Fruit fly (Drosophila melanogaster): ENCODE results near the gene Acsf3.

The Acsf3 gene

DNA sequence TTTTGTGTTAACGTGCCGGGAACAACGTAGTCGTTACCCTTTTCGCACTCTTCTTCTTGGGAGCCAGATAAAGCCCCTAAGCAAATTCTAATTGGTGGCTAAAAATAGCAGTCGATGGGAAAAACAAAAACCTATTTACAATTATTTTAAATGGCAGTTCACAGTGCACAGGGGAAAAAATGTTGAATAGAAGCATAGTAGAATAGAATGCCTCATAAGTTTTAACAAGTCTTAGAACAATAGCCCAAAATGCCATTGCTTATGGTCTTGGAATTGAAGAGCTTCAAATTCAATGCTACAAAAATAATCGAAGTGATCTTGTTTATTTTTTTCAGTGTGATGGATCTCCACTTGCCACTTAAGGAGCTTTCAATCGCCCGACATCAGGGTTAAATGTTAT is 3.6 kb downstream of the Acsf3 start:
- no peak for TF ChIP-seq Pif1A (GFP tag; optimal IDR thresholded peaks at IDR 0.05)
- peak; percentile 35 for TF ChIP-seq CG14655 (GFP tag; optimal IDR thresholded peaks at IDR 0.05)
- TF ChIP-seq CG8301 (tag; optimal IDR thresholded peaks at IDR 0.05) = peak; percentile 1
- TF ChIP-seq CG10348 (GFP tag; IDR thresholded peaks at IDR 0.05) = no peak
- TF ChIP-seq CG9948 (tag; optimal IDR thresholded peaks at IDR 0.05) = no peak
- TF ChIP-seq Snoo (tag; optimal IDR thresholded peaks at IDR 0.05) = no peak
- no peak for TF ChIP-seq rn (GFP tag; IDR thresholded peaks at IDR 0.05)
- peak; percentile 29; the same call in 1 of the 3 replicates for TF ChIP-seq CG4496 (GFP tag; IDR thresholded peaks at IDR 0.05)
- TF ChIP-seq Pif1B (GFP tag; optimal IDR thresholded peaks at IDR 0.05) = no peak
- TF ChIP-seq CG17806 (tag; optimal IDR thresholded peaks at IDR 0.05) = peak; percentile 6
- no peak for TF ChIP-seq CG34367 (tag; optimal IDR thresholded peaks at IDR 0.05)
- TF ChIP-seq CG15710 (tag; optimal IDR thresholded peaks at IDR 0.05) = no peak
- TF ChIP-seq gl (tag; optimal IDR thresholded peaks at IDR 0.05) = no peak
- TF ChIP-seq D1 (tag; optimal IDR thresholded peaks at IDR 0.05) = no peak
- TF ChIP-seq CG32121 (GFP tag; IDR thresholded peaks at IDR 0.05) = no peak
- TF ChIP-seq CG12605 (GFP tag; IDR thresholded peaks at IDR 0.05) = no peak
- no peak for TF ChIP-seq EcR (GFP tag; optimal IDR thresholded peaks at IDR 0.05)
- no peak for TF ChIP-seq Ets98B (GFP tag; IDR thresholded peaks at IDR 0.05)
- no peak for TF ChIP-seq CG13204 (GFP tag; optimal IDR thresholded peaks at IDR 0.05)
- TF ChIP-seq fd96Ca (GFP tag; IDR thresholded peaks at IDR 0.05) = no peak
- no peak for TF ChIP-seq CG8159 (tag; optimal IDR thresholded peaks at IDR 0.05)

DNA sequence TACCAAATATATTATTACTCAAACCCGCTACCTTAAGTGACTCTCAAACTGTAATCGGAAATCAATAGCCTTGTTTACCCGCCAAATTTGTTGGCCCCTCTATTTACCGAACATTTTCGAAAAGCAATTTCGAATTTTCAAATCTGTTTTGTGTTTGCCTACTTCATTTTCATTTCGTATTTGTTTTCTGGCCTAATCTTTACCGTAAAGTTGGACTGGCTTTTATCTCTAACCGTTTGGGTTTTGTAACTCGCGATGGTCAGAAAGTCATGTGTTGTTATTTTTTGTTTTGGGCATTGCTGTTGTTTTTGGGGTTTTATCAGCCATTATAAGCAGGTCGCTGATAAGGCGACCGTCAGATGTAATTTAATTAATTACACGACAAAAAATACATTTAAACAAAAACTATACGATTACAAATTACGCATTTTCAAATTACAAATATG is 4.5 kb downstream of the Acsf3 start:
- no peak for TF ChIP-seq CG8159 (tag; optimal IDR thresholded peaks at IDR 0.05)
- no peak for TF ChIP-seq EcR (GFP tag; optimal IDR thresholded peaks at IDR 0.05)
- TF ChIP-seq CG8301 (tag; optimal IDR thresholded peaks at IDR 0.05) = no peak

DNA sequence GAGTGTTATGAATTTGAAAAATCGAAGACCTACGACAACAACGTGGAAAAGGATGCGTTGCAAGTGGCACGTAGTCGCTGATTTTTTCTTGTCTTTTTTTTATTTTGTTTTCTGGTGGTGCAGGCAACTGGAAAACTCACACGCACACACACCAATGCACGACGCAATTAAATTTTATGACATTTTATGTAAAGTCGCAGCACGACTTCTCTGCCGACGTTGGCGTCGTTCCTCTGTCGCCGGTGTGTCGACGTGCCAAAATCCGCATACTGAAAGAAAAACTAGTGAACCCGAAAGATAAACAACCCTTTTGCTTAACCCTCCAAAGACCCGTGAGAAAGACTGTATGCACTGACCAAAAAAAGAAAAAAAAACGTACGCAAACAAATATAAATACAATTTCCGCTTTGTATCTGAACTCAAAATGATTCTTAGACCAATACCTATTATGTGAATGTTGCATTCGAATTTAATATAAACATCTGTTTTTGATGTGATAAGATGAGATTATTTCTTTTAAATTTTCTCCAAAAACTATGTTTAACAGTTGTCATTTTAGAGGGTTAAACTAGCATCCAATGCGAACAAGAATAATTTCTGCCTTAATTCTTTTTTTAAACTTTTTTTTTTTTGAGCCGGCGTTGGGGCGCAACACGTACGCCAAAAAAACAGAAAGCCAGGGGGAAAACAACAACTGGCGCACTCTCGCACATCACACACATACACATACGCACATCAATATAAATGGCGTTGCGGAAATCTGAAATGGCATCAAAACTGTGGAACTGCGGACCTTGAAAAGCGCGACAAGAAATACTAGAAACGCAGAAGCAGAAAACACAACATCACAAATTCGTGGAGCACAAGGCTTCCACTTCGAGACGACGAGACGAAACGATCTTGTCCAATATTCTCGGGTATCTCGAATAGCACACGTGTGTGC is 5.3 kb downstream of the Acsf3 start:
- TF ChIP-seq CG8301 (tag; optimal IDR thresholded peaks at IDR 0.05) (peak; percentile 67), CG8159 (tag; optimal IDR thresholded peaks at IDR 0.05) (peak; percentile 88), CG9948 (tag; optimal IDR thresholded peaks at IDR 0.05) (peak; percentile 83), fd96Ca (GFP tag; IDR thresholded peaks at IDR 0.05) (0 out of 3 replicates have a peak, but pooled peaks have one; percentile 20), EcR (GFP tag; optimal IDR thresholded peaks at IDR 0.05) (peak; percentile 11), CG15710 (tag; optimal IDR thresholded peaks at IDR 0.05) (peak; percentile 85), D1 (tag; optimal IDR thresholded peaks at IDR 0.05) (peak; percentile 77), CG13204 (GFP tag; optimal IDR thresholded peaks at IDR 0.05) (no peak), CG17806 (tag; optimal IDR thresholded peaks at IDR 0.05) (peak; percentile 86), Ets98B (GFP tag; IDR thresholded peaks at IDR 0.05) (no peak), CG14655 (GFP tag; optimal IDR thresholded peaks at IDR 0.05) (peak; percentile 85), rn (GFP tag; IDR thresholded peaks at IDR 0.05) (peak; percentile 38; the same call in 1 of the 2 replicates), CG10348 (GFP tag; IDR thresholded peaks at IDR 0.05) (no peak), Pif1B (GFP tag; optimal IDR thresholded peaks at IDR 0.05) (peak; percentile 76), CG4496 (GFP tag; IDR thresholded peaks at IDR 0.05) (peak; percentile 53; the same call in 1 of the 3 replicates), gl (tag; optimal IDR thresholded peaks at IDR 0.05) (peak; percentile 44), CG32121 (GFP tag; IDR thresholded peaks at IDR 0.05) (no peak), CG34367 (tag; optimal IDR thresholded peaks at IDR 0.05) (peak; percentile 69), Pif1A (GFP tag; optimal IDR thresholded peaks at IDR 0.05) (peak; percentile 77), Snoo (tag; optimal IDR thresholded peaks at IDR 0.05) (peak; percentile 32), CG12605 (GFP tag; IDR thresholded peaks at IDR 0.05) (no peak)

DNA sequence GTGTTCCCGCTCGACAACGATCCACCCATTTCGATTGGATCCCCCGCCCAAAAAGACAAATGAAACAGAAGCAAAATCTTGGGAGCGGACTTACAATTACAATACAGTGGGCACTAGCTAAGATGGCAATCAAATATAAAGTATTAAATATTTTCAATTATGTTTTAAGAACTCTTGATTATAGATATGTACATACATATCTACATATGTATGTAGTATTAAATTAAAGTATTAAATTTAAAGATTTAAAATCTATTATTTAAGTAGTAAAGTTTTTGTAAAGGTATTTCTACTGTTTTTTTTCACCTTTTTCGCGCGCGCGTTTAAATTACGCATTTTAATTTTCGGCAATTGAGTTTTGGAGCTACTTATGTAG is 5.9 kb downstream of the Acsf3 start:
- peak; percentile 18; the same call in 1 of the 2 replicates for TF ChIP-seq Ets98B (GFP tag; IDR thresholded peaks at IDR 0.05)
- peak; percentile 85 for TF ChIP-seq CG14655 (GFP tag; optimal IDR thresholded peaks at IDR 0.05)
- no peak for TF ChIP-seq Pif1B (GFP tag; optimal IDR thresholded peaks at IDR 0.05)
- peak; percentile 79 for TF ChIP-seq CG15710 (tag; optimal IDR thresholded peaks at IDR 0.05)
- peak; percentile 60 for TF ChIP-seq CG34367 (tag; optimal IDR thresholded peaks at IDR 0.05)
- TF ChIP-seq CG12605 (GFP tag; IDR thresholded peaks at IDR 0.05) = no peak
- peak; percentile 86 for TF ChIP-seq CG8159 (tag; optimal IDR thresholded peaks at IDR 0.05)
- peak; percentile 23 for TF ChIP-seq Snoo (tag; optimal IDR thresholded peaks at IDR 0.05)
- TF ChIP-seq gl (tag; optimal IDR thresholded peaks at IDR 0.05) = no peak
- TF ChIP-seq EcR (GFP tag; optimal IDR thresholded peaks at IDR 0.05) = no peak
- no peak for TF ChIP-seq CG32121 (GFP tag; IDR thresholded peaks at IDR 0.05)
- TF ChIP-seq fd96Ca (GFP tag; IDR thresholded peaks at IDR 0.05) = no peak
- peak; percentile 76 for TF ChIP-seq CG13204 (GFP tag; optimal IDR thresholded peaks at IDR 0.05)
- TF ChIP-seq CG9948 (tag; optimal IDR thresholded peaks at IDR 0.05) = peak; percentile 79
- no peak; the same call in 1 of the 2 replicates for TF ChIP-seq rn (GFP tag; IDR thresholded peaks at IDR 0.05)
- peak; percentile 48; the same call in 2 of the 3 replicates for TF ChIP-seq CG4496 (GFP tag; IDR thresholded peaks at IDR 0.05)
- 0 out of 2 replicates have a peak, but pooled peaks have one; percentile 9 for TF ChIP-seq CG10348 (GFP tag; IDR thresholded peaks at IDR 0.05)
- peak; percentile 59 for TF ChIP-seq D1 (tag; optimal IDR thresholded peaks at IDR 0.05)
- TF ChIP-seq Pif1A (GFP tag; optimal IDR thresholded peaks at IDR 0.05) = peak; percentile 9
- TF ChIP-seq CG8301 (tag; optimal IDR thresholded peaks at IDR 0.05) = peak; percentile 72
- peak; percentile 79 for TF ChIP-seq CG17806 (tag; optimal IDR thresholded peaks at IDR 0.05)

DNA sequence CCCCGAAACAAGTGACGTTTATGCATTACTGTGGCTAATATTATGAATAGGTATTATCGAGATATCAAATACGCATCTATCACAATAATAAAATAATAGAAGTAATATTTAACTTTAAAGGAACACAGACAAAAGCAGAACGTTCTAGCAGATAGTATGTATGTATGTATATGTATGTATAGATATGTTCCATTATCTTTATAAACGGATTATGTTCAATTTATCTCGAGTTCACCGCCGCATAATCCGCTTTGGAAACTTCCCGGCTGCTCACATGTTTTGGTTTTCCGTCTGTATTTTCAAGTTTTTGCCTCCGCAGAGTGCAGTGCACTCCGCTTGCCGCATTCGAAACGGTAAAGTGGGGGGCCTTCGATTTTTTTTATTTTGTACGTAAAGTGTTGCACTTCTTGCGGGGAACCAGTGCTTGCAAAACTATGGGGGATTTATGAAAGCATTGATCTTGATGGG is 6.7 kb downstream of the Acsf3 start:
- TF ChIP-seq CG14655 (GFP tag; optimal IDR thresholded peaks at IDR 0.05) (peak; percentile 64), CG12605 (GFP tag; IDR thresholded peaks at IDR 0.05) (no peak), Ets98B (GFP tag; IDR thresholded peaks at IDR 0.05) (peak; percentile 35), CG10348 (GFP tag; IDR thresholded peaks at IDR 0.05) (no peak), CG17806 (tag; optimal IDR thresholded peaks at IDR 0.05) (peak; percentile 72), CG9948 (tag; optimal IDR thresholded peaks at IDR 0.05) (peak; percentile 62), Pif1B (GFP tag; optimal IDR thresholded peaks at IDR 0.05) (peak; percentile 59), CG34367 (tag; optimal IDR thresholded peaks at IDR 0.05) (peak; percentile 73), CG8159 (tag; optimal IDR thresholded peaks at IDR 0.05) (peak; percentile 73), CG32121 (GFP tag; IDR thresholded peaks at IDR 0.05) (no peak; the same call in 1 of the 2 replicates), CG13204 (GFP tag; optimal IDR thresholded peaks at IDR 0.05) (peak; percentile 42), CG4496 (GFP tag; IDR thresholded peaks at IDR 0.05) (peak; percentile 68; the same call in 1 of the 3 replicates), EcR (GFP tag; optimal IDR thresholded peaks at IDR 0.05) (peak; percentile 95), gl (tag; optimal IDR thresholded peaks at IDR 0.05) (peak; percentile 37), fd96Ca (GFP tag; IDR thresholded peaks at IDR 0.05) (no peak), Pif1A (GFP tag; optimal IDR thresholded peaks at IDR 0.05) (peak; percentile 84), D1 (tag; optimal IDR thresholded peaks at IDR 0.05) (no peak), rn (GFP tag; IDR thresholded peaks at IDR 0.05) (no peak), CG15710 (tag; optimal IDR thresholded peaks at IDR 0.05) (peak; percentile 80), CG8301 (tag; optimal IDR thresholded peaks at IDR 0.05) (peak; percentile 74), Snoo (tag; optimal IDR thresholded peaks at IDR 0.05) (peak; percentile 82)
